Fruit fly (Drosophila melanogaster): Measurements from ENCODE around the gene spas.

dm6 chr3R:24068830-24069229, 30.8 kb downstream of the spas start:
- no peak for TF ChIP-seq CG8478 (optimal IDR thresholded peaks at IDR 0.05)
- TF ChIP-seq CTCF (optimal IDR thresholded peaks at IDR 0.05), result no peak

Measured in S2 (cell line).